Worm (Caenorhabditis elegans): ENCODE results near the gene srw-11.

Gene srw-11

DNA sequence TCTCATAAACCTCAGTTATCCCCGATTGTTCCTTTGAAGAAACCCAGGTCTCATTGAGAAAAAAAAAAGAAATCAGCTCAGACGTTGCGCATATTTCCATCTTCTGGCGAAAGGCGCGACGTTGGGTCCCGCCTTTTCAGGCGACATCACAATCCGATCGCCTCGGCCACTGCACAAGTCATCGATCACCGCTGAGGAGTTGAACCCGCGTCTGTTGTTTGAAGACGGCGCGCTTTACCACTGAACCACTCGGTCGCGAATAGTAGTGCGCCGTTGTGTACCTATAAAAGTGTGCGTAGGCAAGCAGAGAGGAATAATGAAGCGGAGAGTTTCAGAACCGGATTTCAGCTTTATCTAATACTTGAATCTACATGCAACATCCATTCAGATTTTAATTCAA, 49.2 kb downstream of the srw-11 start, which contains the start of gene Y75B12B.11 (continued):
- peak; percentile 96 for TF ChIP-seq F49E8.2 (tag; optimal IDR thresholded peaks at IDR 0.05; ENCODE audit: insufficient read depth)
- TF ChIP-seq B0035.1 (tag; optimal IDR thresholded peaks at IDR 0.05): peak; percentile 88
- peak; percentile 95 for TF ChIP-seq ztf-26 (tag; optimal IDR thresholded peaks at IDR 0.05)
- peak; percentile 97 for TF ChIP-seq rpc-1 (optimal IDR thresholded peaks at IDR 0.05)
- TF ChIP-seq rpc-1 (tag; optimal IDR thresholded peaks at IDR 0.05): peak; percentile 97
- peak; percentile 93 for TF ChIP-seq hmg-20 (GFP tag; IDR thresholded peaks at IDR 0.05)
- peak; percentile 98 for TF ChIP-seq zim-3 (tag; optimal IDR thresholded peaks at IDR 0.05)
- peak; percentile 94 for TF ChIP-seq let-526 (GFP tag; IDR thresholded peaks at IDR 0.05)
- peak; percentile 98 for TF ChIP-seq nhr-90 (tag; optimal IDR thresholded peaks at IDR 0.05)
- peak; percentile 49 for TF ChIP-seq dpl-1 (GFP tag; optimal IDR thresholded peaks at IDR 0.05)
- TF ChIP-seq Y79H2A.3 (GFP tag; conservative IDR thresholded peaks at IDR 0.05): peak; percentile 91
- TF ChIP-seq nhr-179 (tag; optimal IDR thresholded peaks at IDR 0.05): peak; percentile 81
- peak; percentile 94 for TF ChIP-seq ztf-28 (GFP tag; IDR thresholded peaks at IDR 0.05)
- TF ChIP-seq cebp-2 (GFP tag; IDR thresholded peaks at IDR 0.05): peak; percentile 97
- no peak for TF ChIP-seq F55B11.4 (tag; optimal IDR thresholded peaks at IDR 0.05; ENCODE audit: borderline replicate concordance, insufficient read depth)

ce11 chrV:15189567-15189966, 50.5 kb downstream of the srw-11 start, which contains the start of gene cyn-3:
TSS of gene cyn-3 (plus strand) at chrV:15189927.
- TF ChIP-seq madf-6 (GFP tag; IDR thresholded peaks at IDR 0.05) (peak; percentile 85), pbrm-1 (GFP tag; IDR thresholded peaks at IDR 0.05) (peak; percentile 41; the same call in 1 of the 2 replicates), ztf-18 (tag; optimal IDR thresholded peaks at IDR 0.05) (peak; percentile 14), nfya-2 (GFP tag; IDR thresholded peaks at IDR 0.05) (no peak), hsf-1 (GFP tag; IDR thresholded peaks at IDR 0.05) (peak; percentile 88), F49E8.2 (tag; optimal IDR thresholded peaks at IDR 0.05; ENCODE audit: insufficient read depth) (peak; percentile 4), bed-1 (GFP tag; IDR thresholded peaks at IDR 0.05) (no peak), F55B11.4 (tag; optimal IDR thresholded peaks at IDR 0.05; ENCODE audit: borderline replicate concordance, insufficient read depth) (no peak), ceh-27 (GFP tag; optimal IDR thresholded peaks at IDR 0.05) (peak; percentile 34), egl-44 (GFP tag; IDR thresholded peaks at IDR 0.05) (no peak), K12H6.12 (tag; optimal IDR thresholded peaks at IDR 0.05) (peak; percentile 45), ceh-91 (GFP tag; IDR thresholded peaks at IDR 0.05) (peak; percentile 67), Y53G8AR.9 (GFP tag; conservative IDR thresholded peaks at IDR 0.05) (peak; percentile 59; the same call in 1 of the 2 replicates), ztf-26 (tag; optimal IDR thresholded peaks at IDR 0.05) (peak; percentile 50), madf-8 (GFP tag; conservative IDR thresholded peaks at IDR 0.05) (peak; percentile 54), attf-3 (GFP tag; conservative IDR thresholded peaks at IDR 0.05) (0 out of 2 replicates have a peak, but pooled peaks have one; percentile 39), repo-1 (tag; optimal IDR thresholded peaks at IDR 0.05) (no peak), snpc-3.4 (tag; optimal IDR thresholded peaks at IDR 0.05) (peak; percentile 69), B0035.1 (tag; optimal IDR thresholded peaks at IDR 0.05) (no peak), snpc-1.1 (tag; optimal IDR thresholded peaks at IDR 0.05; ENCODE audit: insufficient read depth) (peak; percentile 46), snpc-4 (GFP tag; optimal IDR thresholded peaks at IDR 0.05) (peak; percentile 30), snpc-4 (tag; optimal IDR thresholded peaks at IDR 0.05) (peak; percentile 11 to 68 (median 52)), lin-35 (GFP tag; optimal IDR thresholded peaks at IDR 0.05) (peak; percentile 64 to 96 (median 65)), attf-6 (GFP tag; IDR thresholded peaks at IDR 0.05) (peak; percentile 50; the same call in 1 of the 2 replicates), rcor-1 (GFP tag; IDR thresholded peaks at IDR 0.05) (peak; percentile 65; the same call in 1 of the 2 replicates), tbp1 (GFP tag; optimal IDR thresholded peaks at IDR 0.05) (peak; percentile 56), efl-1 (GFP tag; optimal IDR thresholded peaks at IDR 0.05) (peak; percentile 90), tbx-9 (tag; optimal IDR thresholded peaks at IDR 0.05; ENCODE audit: borderline replicate concordance) (no peak), B0336.3 (GFP tag; IDR thresholded peaks at IDR 0.05) (0 out of 2 replicates have a peak, but pooled peaks have one; percentile 16), Y67H2A.10 (GFP tag; conservative IDR thresholded peaks at IDR 0.05) (no peak), dpff-1 (tag; optimal IDR thresholded peaks at IDR 0.05) (no peak), hlh-12 (tag; optimal IDR thresholded peaks at IDR 0.05) (no peak), xnd-1 (tag; optimal IDR thresholded peaks at IDR 0.05) (peak; percentile 30), mxl-1 (tag; optimal IDR thresholded peaks at IDR 0.05) (no peak), lin-40 (tag; optimal IDR thresholded peaks at IDR 0.05) (peak; percentile 76), ZK185.1 (tag; optimal IDR thresholded peaks at IDR 0.05; ENCODE audit: poor library complexity, severe bottlenecking) (peak; percentile 74)

Data from whole organism, young adult.